1 fruit fly cellular context compared by ENCODE assay signal in genomic region chr3L:11074043-11074853, dm6.
TF ChIP-seq lines count a peak whose summit lies in the region.

Gene Pfdn2, minus strand, starts transcription at chr3L:11074388.
Gene Noc1, plus strand, starts transcription at chr3L:11074769.

TF ChIP-seq in whole organism, embryonic, 481 proteins besides CTCF, POLR2A, EP300 and RAD21 (continued from another document and continues in another):
- no peak for TF ChIP-seq Camta (GFP tag; optimal IDR thresholded peaks at IDR 0.05; lab: Kevin White, UChicago)
- peak; percentile 68 for TF ChIP-seq Xbp1 (GFP tag; optimal IDR thresholded peaks at IDR 0.05; lab: Kevin White, UChicago)
- no peak for TF ChIP-seq zen2 (GFP tag; IDR thresholded peaks at IDR 0.05; lab: Robert Waterston, UW; ENCODE audit: partially characterized antibody)
- no peak for TF ChIP-seq CG6791 (GFP tag; IDR thresholded peaks at IDR 0.05; lab: Robert Waterston, UW; ENCODE audit: partially characterized antibody)
- TF ChIP-seq CG16813 (GFP tag; IDR thresholded peaks at IDR 0.05; lab: Robert Waterston, UW; ENCODE audit: partially characterized antibody), result no peak
- TF ChIP-seq CG10209 (GFP tag; optimal IDR thresholded peaks at IDR 0.05; lab: Kevin White, UChicago), result peak; percentile 50
- TF ChIP-seq CHES-1-like (GFP tag; optimal IDR thresholded peaks at IDR 0.05; lab: Kevin White, UChicago), result no peak
- no peak for TF ChIP-seq NFAT (GFP tag; IDR thresholded peaks at IDR 0.05; lab: Robert Waterston, UW)
- peak; percentile 60; the same call in 1 of the 2 replicates for TF ChIP-seq al (GFP tag; IDR thresholded peaks at IDR 0.05; lab: Robert Waterston, UW)
- no peak for TF ChIP-seq pros (GFP tag; optimal IDR thresholded peaks at IDR 0.05; lab: Kevin White, UChicago)
- TF ChIP-seq CG1233 (GFP tag; optimal IDR thresholded peaks at IDR 0.05; lab: Kevin White, UChicago), result no peak
- TF ChIP-seq sens-2 (GFP tag; IDR thresholded peaks at IDR 0.05; lab: Robert Waterston, UW), result no peak
- no peak for TF ChIP-seq Ravus (GFP tag; IDR thresholded peaks at IDR 0.05; lab: Robert Waterston, UW)
- TF ChIP-seq CG1603 (tag; optimal IDR thresholded peaks at IDR 0.05; lab: Kevin White, UChicago), result no peak
- peak; percentile 32; the same call in 1 of the 2 replicates for TF ChIP-seq ssp (GFP tag; IDR thresholded peaks at IDR 0.05; lab: Robert Waterston, UW)
- TF ChIP-seq Hsf (GFP tag; optimal IDR thresholded peaks at IDR 0.05; lab: Kevin White, UChicago), result peak; percentile 54
- TF ChIP-seq CG7372 (GFP tag; IDR thresholded peaks at IDR 0.05; lab: Robert Waterston, UW), result no peak
- TF ChIP-seq insv (GFP tag; optimal IDR thresholded peaks at IDR 0.05; lab: Kevin White, UChicago), result no peak
- TF ChIP-seq dysf (GFP tag; IDR thresholded peaks at IDR 0.05; lab: Robert Waterston, UW), result peak; percentile 60; the same call in 2 of the 3 replicates
- TF ChIP-seq Elba2 (GFP tag; optimal IDR thresholded peaks at IDR 0.05; lab: Kevin White, UChicago), result no peak
- TF ChIP-seq ttk (GFP tag; IDR thresholded peaks at IDR 0.05; lab: Robert Waterston, UW), result 0 out of 2 replicates have a peak, but pooled peaks have one; percentile 27
- TF ChIP-seq Antp (GFP tag; optimal IDR thresholded peaks at IDR 0.05; lab: Kevin White, UChicago), result no peak
- TF ChIP-seq Awh (GFP tag; IDR thresholded peaks at IDR 0.05; lab: Robert Waterston, UW), result 0 out of 2 replicates have a peak, but pooled peaks have one; percentile 15
- peak; percentile 73 for TF ChIP-seq CG9932 (GFP tag; IDR thresholded peaks at IDR 0.05; lab: Robert Waterston, UW)
- no peak for TF ChIP-seq fd64A (GFP tag; optimal IDR thresholded peaks at IDR 0.05; lab: Kevin White, UChicago)
- 0 out of 4 replicates have a peak, but pooled peaks have one; percentile 33 for TF ChIP-seq Gug (GFP tag; IDR thresholded peaks at IDR 0.05; lab: Robert Waterston, UW)
- TF ChIP-seq CG4617 (GFP tag; optimal IDR thresholded peaks at IDR 0.05; lab: Kevin White, UChicago; ENCODE audit: borderline replicate concordance), result peak; percentile 59
- TF ChIP-seq pzg (GFP tag; optimal IDR thresholded peaks at IDR 0.05; lab: Kevin White, UChicago), result peak; percentile 37
- peak; percentile 70 for TF ChIP-seq Ssrp (tag; optimal IDR thresholded peaks at IDR 0.05; lab: Kevin White, UChicago)
- TF ChIP-seq CG9876 (GFP tag; optimal IDR thresholded peaks at IDR 0.05; lab: Kevin White, UChicago), result no peak
- peak; percentile 36 for TF ChIP-seq HmgZ (tag; optimal IDR thresholded peaks at IDR 0.05; lab: Kevin White, UChicago)
- TF ChIP-seq slbo (GFP tag; IDR thresholded peaks at IDR 0.05; lab: Robert Waterston, UW), result peak; percentile 80
- no peak for TF ChIP-seq E2f2 (GFP tag; IDR thresholded peaks at IDR 0.05; lab: Robert Waterston, UW)
- TF ChIP-seq CG12299 (tag; optimal IDR thresholded peaks at IDR 0.05; lab: Kevin White, UChicago), result peak; percentile 25
- TF ChIP-seq Hr51 (GFP tag; optimal IDR thresholded peaks at IDR 0.05; lab: Kevin White, UChicago), result peak in 1 of 2 experiments; percentile 38
- no peak for TF ChIP-seq gsb (GFP tag; IDR thresholded peaks at IDR 0.05; lab: Robert Waterston, UW)
- TF ChIP-seq p53 (GFP tag; optimal IDR thresholded peaks at IDR 0.05; lab: Kevin White, UChicago), result no peak
- peak; percentile 57; the same call in 1 of the 2 replicates for TF ChIP-seq Ptx1 (GFP tag; IDR thresholded peaks at IDR 0.05; lab: Robert Waterston, UW)
- no peak for TF ChIP-seq trem (tag; optimal IDR thresholded peaks at IDR 0.05; lab: Kevin White, UChicago)
- 0 out of 2 replicates have a peak, but pooled peaks have one; percentile 30 for TF ChIP-seq hbn (GFP tag; IDR thresholded peaks at IDR 0.05; lab: Robert Waterston, UW; ENCODE audit: partially characterized antibody)
- TF ChIP-seq CG1602 (GFP tag; optimal IDR thresholded peaks at IDR 0.05; lab: Kevin White, UChicago), result peak; percentile 55
- no peak for TF ChIP-seq pan (optimal IDR thresholded peaks at IDR 0.05; lab: Kevin White, UChicago)
- peak in 1 of 2 experiments; percentile 61 for TF ChIP-seq pan (GFP tag; optimal IDR thresholded peaks at IDR 0.05 in 1 of 2, IDR thresholded peaks at IDR 0.05 in 1 of 2)
- no peak for TF ChIP-seq disco-r (GFP tag; optimal IDR thresholded peaks at IDR 0.05; lab: Kevin White, UChicago)
- TF ChIP-seq Doc2 (GFP tag; IDR thresholded peaks at IDR 0.05; lab: Robert Waterston, UW), result no peak
- peak; percentile 26; the same call in 1 of the 2 replicates for TF ChIP-seq vvl (GFP tag; IDR thresholded peaks at IDR 0.05; lab: Robert Waterston, UW)
- TF ChIP-seq unc-4 (GFP tag; IDR thresholded peaks at IDR 0.05; lab: Robert Waterston, UW; ENCODE audit: partially characterized antibody), result no peak
- no peak for TF ChIP-seq Mrtf (GFP tag; IDR thresholded peaks at IDR 0.05; lab: Robert Waterston, UW)
- TF ChIP-seq knrl (GFP tag; IDR thresholded peaks at IDR 0.05; lab: Robert Waterston, UW; ENCODE audit: partially characterized antibody), result no peak
- TF ChIP-seq CG6254 (GFP tag; optimal IDR thresholded peaks at IDR 0.05; lab: Kevin White, UChicago), result no peak
- TF ChIP-seq Myb (GFP tag; optimal IDR thresholded peaks at IDR 0.05; lab: Kevin White, UChicago), result no peak
- TF ChIP-seq crp (GFP tag; optimal IDR thresholded peaks at IDR 0.05; lab: Kevin White, UChicago), result peak in 1 of 2 experiments; percentile 66
- TF ChIP-seq Tbp (GFP tag; optimal IDR thresholded peaks at IDR 0.05; lab: Kevin White, UChicago), result no peak
- no peak for TF ChIP-seq CG2875 (GFP tag; optimal IDR thresholded peaks at IDR 0.05; lab: Kevin White, UChicago)
- TF ChIP-seq tgo (GFP tag; IDR thresholded peaks at IDR 0.05; lab: Robert Waterston, UW), result peak; percentile 41; the same call in 2 of the 3 replicates
- TF ChIP-seq psq (GFP tag; optimal IDR thresholded peaks at IDR 0.05; lab: Kevin White, UChicago), result no peak
- peak; percentile 54 for TF ChIP-seq CG15696 (tag; optimal IDR thresholded peaks at IDR 0.05; lab: Kevin White, UChicago)
- no peak for TF ChIP-seq CG6854 (GFP tag; optimal IDR thresholded peaks at IDR 0.05; lab: Kevin White, UChicago)
- TF ChIP-seq CG15601 (tag; optimal IDR thresholded peaks at IDR 0.05; lab: Kevin White, UChicago), result no peak
- TF ChIP-seq gfzf (GFP tag; optimal IDR thresholded peaks at IDR 0.05; lab: Kevin White, UChicago), result peak; percentile 69
- TF ChIP-seq CG12769 (tag; optimal IDR thresholded peaks at IDR 0.05; lab: Kevin White, UChicago), result no peak
- TF ChIP-seq ken (GFP tag; IDR thresholded peaks at IDR 0.05; lab: Robert Waterston, UW), result no peak
- TF ChIP-seq row (GFP tag; IDR thresholded peaks at IDR 0.05; lab: Robert Waterston, UW), result peak; percentile 87
- TF ChIP-seq z (GFP tag; IDR thresholded peaks at IDR 0.05; lab: Robert Waterston, UW), result no peak
- no peak for TF ChIP-seq CG10959 (GFP tag; IDR thresholded peaks at IDR 0.05; lab: Robert Waterston, UW)
- TF ChIP-seq HLHmδ (GFP tag; optimal IDR thresholded peaks at IDR 0.05; lab: Kevin White, UChicago), result no peak
- TF ChIP-seq Rx (GFP tag; IDR thresholded peaks at IDR 0.05; lab: Robert Waterston, UW), result no peak
- no peak for TF ChIP-seq GATAe (GFP tag; conservative IDR thresholded peaks at IDR 0.05; lab: Robert Waterston, UW)
- TF ChIP-seq CG7357 (GFP tag; IDR thresholded peaks at IDR 0.05; lab: Robert Waterston, UW), result peak; percentile 49; the same call in 1 of the 3 replicates
- TF ChIP-seq CG11695 (GFP tag; IDR thresholded peaks at IDR 0.05; lab: Robert Waterston, UW), result peak; percentile 49; the same call in 1 of the 3 replicates
- no peak for TF ChIP-seq CG8359 (GFP tag; optimal IDR thresholded peaks at IDR 0.05; lab: Kevin White, UChicago; ENCODE audit: borderline replicate concordance)
- TF ChIP-seq CG3163 (GFP tag; optimal IDR thresholded peaks at IDR 0.05; lab: Kevin White, UChicago), result no peak
- TF ChIP-seq CG32767 (GFP tag; IDR thresholded peaks at IDR 0.05; lab: Robert Waterston, UW), result 0 out of 2 replicates have a peak, but pooled peaks have one; percentile 30
- no peak for TF ChIP-seq CG12071 (GFP tag; optimal IDR thresholded peaks at IDR 0.05; lab: Kevin White, UChicago)
- TF ChIP-seq CG10267 (tag; optimal IDR thresholded peaks at IDR 0.05; lab: Kevin White, UChicago), result peak; percentile 60
- TF ChIP-seq Hr39 (optimal IDR thresholded peaks at IDR 0.05; lab: Kevin White, UChicago), result no peak
- TF ChIP-seq YL-1 (GFP tag; optimal IDR thresholded peaks at IDR 0.05; lab: Kevin White, UChicago), result peak; percentile 33
- TF ChIP-seq exex (tag; optimal IDR thresholded peaks at IDR 0.05; lab: Kevin White, UChicago), result no peak
- TF ChIP-seq tx (GFP tag; optimal IDR thresholded peaks at IDR 0.05; lab: Kevin White, UChicago), result no peak
- TF ChIP-seq CG10565 (GFP tag; optimal IDR thresholded peaks at IDR 0.05; lab: Kevin White, UChicago), result no peak
- TF ChIP-seq CG34422 (GFP tag; IDR thresholded peaks at IDR 0.05; lab: Robert Waterston, UW), result peak; percentile 35; the same call in 1 of the 3 replicates
- TF ChIP-seq nmo (GFP tag; optimal IDR thresholded peaks at IDR 0.05; lab: Kevin White, UChicago), result peak; percentile 81
- TF ChIP-seq Hand (GFP tag; optimal IDR thresholded peaks at IDR 0.05; lab: Kevin White, UChicago), result no peak
- no peak for TF ChIP-seq HLH54F (GFP tag; optimal IDR thresholded peaks at IDR 0.05; lab: Kevin White, UChicago)
- no peak for TF ChIP-seq CrebB (tag; optimal IDR thresholded peaks at IDR 0.05; lab: Kevin White, UChicago)
- no peak for TF ChIP-seq ranshi (GFP tag; IDR thresholded peaks at IDR 0.05; lab: Robert Waterston, UW)
- TF ChIP-seq HmgD (GFP tag; optimal IDR thresholded peaks at IDR 0.05; lab: Kevin White, UChicago), result no peak
- TF ChIP-seq grau (tag; optimal IDR thresholded peaks at IDR 0.05; lab: Kevin White, UChicago), result peak; percentile 71
- no peak for TF ChIP-seq gcm2 (GFP tag; optimal IDR thresholded peaks at IDR 0.05; lab: Kevin White, UChicago)
- peak; percentile 76 for TF ChIP-seq Sox102F (GFP tag; optimal IDR thresholded peaks at IDR 0.05; lab: Kevin White, UChicago)
- TF ChIP-seq cwo (GFP tag; optimal IDR thresholded peaks at IDR 0.05; lab: Kevin White, UChicago), result peak; percentile 82
- TF ChIP-seq CG3847 (GFP tag; IDR thresholded peaks at IDR 0.05; lab: Robert Waterston, UW), result 0 out of 2 replicates have a peak, but pooled peaks have one; percentile 26
- TF ChIP-seq CG6683 (GFP tag; optimal IDR thresholded peaks at IDR 0.05; lab: Kevin White, UChicago), result peak; percentile 5
- no peak for TF ChIP-seq H15 (GFP tag; IDR thresholded peaks at IDR 0.05; lab: Robert Waterston, UW)
- TF ChIP-seq sc (optimal IDR thresholded peaks at IDR 0.05; lab: Kevin White, UChicago), result no peak
- no peak for TF ChIP-seq sc (GFP tag; optimal IDR thresholded peaks at IDR 0.05; lab: Kevin White, UChicago)
- TF ChIP-seq Fer3 (tag; optimal IDR thresholded peaks at IDR 0.05; lab: Kevin White, UChicago), result peak; percentile 20
- peak; percentile 33 for TF ChIP-seq CG10979 (tag; optimal IDR thresholded peaks at IDR 0.05; lab: Kevin White, UChicago)
- TF ChIP-seq Trl (optimal IDR thresholded peaks at IDR 0.05; lab: Kevin White, UChicago), result no peak
- TF ChIP-seq Trl (GFP tag; optimal IDR thresholded peaks at IDR 0.05; lab: Kevin White, UChicago), result peak; percentile 32
- TF ChIP-seq CG4404 (GFP tag; IDR thresholded peaks at IDR 0.05; lab: Robert Waterston, UW), result 0 out of 2 replicates have a peak, but pooled peaks have one; percentile 29
- TF ChIP-seq seq (GFP tag; IDR thresholded peaks at IDR 0.05; lab: Robert Waterston, UW), result no peak
- TF ChIP-seq CG10654 (GFP tag; optimal IDR thresholded peaks at IDR 0.05; lab: Kevin White, UChicago), result peak; percentile 33
- TF ChIP-seq CG33557 (GFP tag; optimal IDR thresholded peaks at IDR 0.05; lab: Kevin White, UChicago), result peak; percentile 30
- peak in 1 of 2 experiments; percentile 3 for TF ChIP-seq Pdp1 (GFP tag; optimal IDR thresholded peaks at IDR 0.05; lab: Kevin White, UChicago)
- no peak for TF ChIP-seq schlank (tag; optimal IDR thresholded peaks at IDR 0.05; lab: Kevin White, UChicago)
- TF ChIP-seq Sin3A (optimal IDR thresholded peaks at IDR 0.05; lab: Kevin White, UChicago), result peak; percentile 5
- TF ChIP-seq D19A (tag; optimal IDR thresholded peaks at IDR 0.05; lab: Kevin White, UChicago), result no peak
- peak; percentile 39 for TF ChIP-seq CG9727 (GFP tag; optimal IDR thresholded peaks at IDR 0.05; lab: Kevin White, UChicago)
- TF ChIP-seq phol (tag; optimal IDR thresholded peaks at IDR 0.05; lab: Kevin White, UChicago), result peak; percentile 42
- TF ChIP-seq Dp (GFP tag; optimal IDR thresholded peaks at IDR 0.05; lab: Kevin White, UChicago), result peak; percentile 7
- TF ChIP-seq ham (GFP tag; IDR thresholded peaks at IDR 0.05; lab: Robert Waterston, UW), result no peak
- peak; percentile 18 for TF ChIP-seq CG2116 (GFP tag; optimal IDR thresholded peaks at IDR 0.05; lab: Kevin White, UChicago)
- TF ChIP-seq CG11456 (GFP tag; IDR thresholded peaks at IDR 0.05; lab: Robert Waterston, UW), result no peak
- no peak for TF ChIP-seq Hey (tag; optimal IDR thresholded peaks at IDR 0.05; lab: Kevin White, UChicago)
- no peak for TF ChIP-seq lab (GFP tag; optimal IDR thresholded peaks at IDR 0.05; lab: Kevin White, UChicago)
- TF ChIP-seq CG32532 (GFP tag; IDR thresholded peaks at IDR 0.05; lab: Robert Waterston, UW), result peak; percentile 70
- TF ChIP-seq CG2199 (GFP tag; IDR thresholded peaks at IDR 0.05; lab: Robert Waterston, UW), result no peak
- no peak for TF ChIP-seq Usf (GFP tag; optimal IDR thresholded peaks at IDR 0.05; lab: Kevin White, UChicago)
- peak; percentile 3 for TF ChIP-seq CG18619 (GFP tag; optimal IDR thresholded peaks at IDR 0.05; lab: Kevin White, UChicago)
- TF ChIP-seq CG8944 (GFP tag; optimal IDR thresholded peaks at IDR 0.05; lab: Kevin White, UChicago), result no peak
- no peak for TF ChIP-seq CG3407 (GFP tag; optimal IDR thresholded peaks at IDR 0.05; lab: Kevin White, UChicago)
- TF ChIP-seq CG34224 (GFP tag; IDR thresholded peaks at IDR 0.05; lab: Robert Waterston, UW; ENCODE audit: partially characterized antibody), result no peak
- no peak for TF ChIP-seq oc (tag; optimal IDR thresholded peaks at IDR 0.05; lab: Kevin White, UChicago)
- TF ChIP-seq CG14860 (GFP tag; IDR thresholded peaks at IDR 0.05; lab: Robert Waterston, UW; ENCODE audit: partially characterized antibody), result no peak
- no peak for TF ChIP-seq CG16779 (GFP tag; IDR thresholded peaks at IDR 0.05; lab: Robert Waterston, UW)
- no peak for TF ChIP-seq Dad (GFP tag; optimal IDR thresholded peaks at IDR 0.05; lab: Kevin White, UChicago)
- TF ChIP-seq TFAM (GFP tag; optimal IDR thresholded peaks at IDR 0.05; lab: Kevin White, UChicago), result no peak
- peak; percentile 68 for TF ChIP-seq dmrt11E (tag; optimal IDR thresholded peaks at IDR 0.05; lab: Kevin White, UChicago)
- no peak for TF ChIP-seq emc (GFP tag; optimal IDR thresholded peaks at IDR 0.05; lab: Kevin White, UChicago)
- TF ChIP-seq Nf-YC (tag; optimal IDR thresholded peaks at IDR 0.05; lab: Kevin White, UChicago), result no peak
- no peak for TF ChIP-seq CG8281 (tag; optimal IDR thresholded peaks at IDR 0.05; lab: Kevin White, UChicago)
